Worm (Caenorhabditis elegans) whole organism, L2 larva: ENCODE measurements around the gene F58H1.2.

Experiments used
- C34F6.9 ChIP-seq: fragments of 150-350 bp; optimal IDR thresholded peaks from 2 replicates; lab custom pipeline; 2014; ENCODE audit warnings: missing biosample characterization, missing genetic modification characterization
- F13H6.1 ChIP-seq: sonication (generic microtip); optimal IDR thresholded peaks from 2 replicates; lab custom pipeline; 2016; ENCODE audit warnings: missing genetic modification characterization, missing compliant biosample characterization
- ZK546.5 ChIP-seq: sonication (generic microtip); optimal IDR thresholded peaks from 2 replicates; lab custom pipeline; 2017; ENCODE audit warnings: missing biosample characterization, missing genetic modification characterization
- ama-1 ChIP-seq: fragments of 150-350 bp; optimal IDR thresholded peaks from 2 replicates; lab custom pipeline; 2018; ENCODE audit warnings: inconsistent platforms
- fos-1 ChIP-seq: fragments of 150-350 bp; optimal IDR thresholded peaks from 2 replicates; lab custom pipeline; 2014; ENCODE audit warnings: missing biosample characterization, missing genetic modification characterization
- gmeb-1 ChIP-seq: fragments of 150-350 bp; optimal IDR thresholded peaks from 2 replicates; lab custom pipeline; 2014; ENCODE audit warnings: missing biosample characterization, missing genetic modification characterization
- mbf-1 ChIP-seq: sonication (generic microtip); optimal IDR thresholded peaks from 2 replicates; lab custom pipeline; 2017; ENCODE audit warnings: missing biosample characterization, missing genetic modification characterization
- mdl-1 ChIP-seq, 2 experiments: fragments of 150-350 bp in 1 of 2; sonication (generic microtip) in 1 of 2; optimal IDR thresholded peaks; 2 replicates each; lab custom pipeline; 2017; ENCODE audit warnings: missing biosample characterization in 2 of 2, missing genetic modification characterization in 2 of 2
- nhr-10 ChIP-seq: sonication (generic microtip); optimal IDR thresholded peaks from 2 replicates; lab custom pipeline; 2017; ENCODE audit warnings: missing biosample characterization, missing genetic modification characterization
- snpc-4 ChIP-seq: fragments of 150-350 bp; optimal IDR thresholded peaks from 2 replicates; lab custom pipeline; 2014; ENCODE audit warnings: missing biosample characterization, missing genetic modification characterization
- unc-39 ChIP-seq: fragments of 150-350 bp; optimal IDR thresholded peaks from 2 replicates; lab custom pipeline; 2014; ENCODE audit warnings: missing biosample characterization, missing genetic modification characterization
- unc-55 ChIP-seq: fragments of 150-350 bp; sonication (generic microtip); optimal IDR thresholded peaks from 3 replicates; lab custom pipeline; 2014; ENCODE audit warnings: missing biosample characterization, missing genetic modification reagents, missing genetic modification characterization

- TF ChIP-seq gmeb-1 (tag; lab: Kevin White, UChicago) = no peak
- TF ChIP-seq mdl-1 (tag; optimal IDR thresholded peaks at IDR 0.05; lab: Kevin White, UChicago) = no peak
- TF ChIP-seq F13H6.1 = no peak
- no peak for TF ChIP-seq ama-1 (lab: Kevin White, UChicago)
- TF ChIP-seq unc-55 (GFP tag; lab: Kevin White, UChicago) = no peak
- no peak for TF ChIP-seq nhr-10 (tag; lab: Kevin White, UChicago)
- TF ChIP-seq mbf-1 (tag; lab: Kevin White, UChicago) = no peak
- TF ChIP-seq snpc-4 (tag; lab: Kevin White, UChicago) = no peak
- no peak for TF ChIP-seq fos-1 (tag; lab: Kevin White, UChicago)
- TF ChIP-seq C34F6.9 (tag; lab: Kevin White, UChicago) = no peak
- TF ChIP-seq ZK546.5 (tag; lab: Kevin White, UChicago) = no peak
- TF ChIP-seq unc-39 (tag; lab: Kevin White, UChicago) = no peak
These were observed 19.7 kb downstream of the F58H1.2 start for ce11 chrV:11948581-11948980.
